Worm (Caenorhabditis elegans) whole organism, L4/young adult: Measurements from ENCODE around the gene sym-1.

ENCODE experiments used
- W03F9.2 ChIP-seq: fragments of 150-350 bp; optimal IDR thresholded peaks from 2 replicates; lab custom pipeline; 2014; ENCODE audit warnings: missing biosample characterization, missing genetic modification characterization
- dao-5 ChIP-seq: sonication (generic microtip); optimal IDR thresholded peaks from 2 replicates; lab custom pipeline; 2016; ENCODE audit warnings: missing genotype, missing genetic modification characterization, moderate library complexity, missing compliant biosample characterization
- him-1 ChIP-seq: sonication (generic microtip); optimal IDR thresholded peaks from 2 replicates; lab custom pipeline; 2016; ENCODE audit warnings: missing genotype, missing genetic modification reagents, missing genetic modification characterization, missing compliant biosample characterization

DNA sequence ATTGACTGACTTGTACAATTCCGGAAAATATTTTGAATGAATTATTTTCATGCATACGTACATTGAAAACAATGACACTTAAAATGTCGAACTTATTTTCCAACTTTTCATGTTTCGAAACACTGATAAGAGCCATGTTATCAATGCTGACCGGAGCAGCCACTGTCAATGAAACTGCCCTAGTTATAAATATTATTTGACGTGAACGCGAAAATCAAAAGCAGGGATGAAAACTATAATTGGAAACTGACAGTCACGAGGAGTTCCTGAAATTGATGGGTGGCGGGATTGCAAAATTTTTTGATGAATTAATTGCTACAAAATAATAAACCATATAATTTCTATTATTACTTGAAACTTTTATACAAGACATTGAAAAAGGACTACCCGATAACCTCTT lies 42.0 kb upstream of the sym-1 start:
- TF ChIP-seq dao-5 (tag; lab: Kevin White, UChicago) (no peak), him-1 (tag; lab: Kevin White, UChicago) (no peak), W03F9.2 (no peak)
